Fruit fly (Drosophila melanogaster) whole organism, prepupa: ENCODE results near the gene CG11980.

Experiments used
- CG11294 ChIP-seq: fragments of 200-800 bp; sonication (Bioruptor generic); IDR thresholded peaks from 2 replicates; pipeline ENCODE4 v1.3.6; 2022; ENCODE audit warnings: missing biosample characterization, missing genetic modification characterization
- CG11902 ChIP-seq: fragments of 200-800 bp; sonication (Bioruptor generic); optimal IDR thresholded peaks from 3 replicates; lab custom pipeline; 2016; ENCODE audit warnings: missing biosample characterization, missing genetic modification characterization
- CG15336 ChIP-seq: fragments of 200-800 bp; sonication (Bioruptor generic); IDR thresholded peaks from 2 replicates; pipeline ENCODE4 v1.3.6; 2022; ENCODE audit warnings: missing biosample characterization, missing genetic modification characterization
- CG3032 ChIP-seq: fragments of 200-800 bp; optimal IDR thresholded peaks from 2 replicates; lab custom pipeline; 2019; ENCODE audit warnings: missing biosample characterization, mild to moderate bottlenecking, missing genetic modification characterization, moderate library complexity
- CG32006 ChIP-seq: fragments of 200-800 bp; sonication (Bioruptor generic); optimal IDR thresholded peaks from 3 replicates; lab custom pipeline; 2017; ENCODE audit warnings: missing biosample characterization, mild to moderate bottlenecking, missing genetic modification characterization
- CG3919 ChIP-seq: fragments of 200-800 bp; sonication (Bioruptor generic); optimal IDR thresholded peaks from 3 replicates; lab custom pipeline; 2016; ENCODE audit warnings: missing biosample characterization, missing genetic modification characterization
- CG6276 ChIP-seq: fragments of 200-800 bp; sonication (Bioruptor generic); optimal IDR thresholded peaks from 2 replicates; lab custom pipeline; 2017; ENCODE audit warnings: missing biosample characterization, mild to moderate bottlenecking, missing genetic modification characterization
- CG6808 ChIP-seq: fragments of 200-800 bp; sonication (Bioruptor generic); optimal IDR thresholded peaks from 3 replicates; lab custom pipeline; 2017; ENCODE audit warnings: missing biosample characterization, missing genetic modification characterization, mild to moderate bottlenecking, moderate library complexity, missing genetic modification reagents
- Eip93F ChIP-seq: fragments of 200-800 bp; sonication (Bioruptor generic); optimal IDR thresholded peaks from 2 replicates; lab custom pipeline; 2016; ENCODE audit warnings: missing biosample characterization, mild to moderate bottlenecking, missing genetic modification characterization
- Ets21C ChIP-seq: fragments of 200-800 bp; sonication (Bioruptor generic); optimal IDR thresholded peaks from 3 replicates; lab custom pipeline; 2016; ENCODE audit warnings: missing biosample characterization, missing genetic modification characterization
- dac ChIP-seq: fragments of 200-800 bp; sonication (Bioruptor generic); optimal IDR thresholded peaks from 2 replicates; lab custom pipeline; 2017; ENCODE audit warnings: missing biosample characterization, mild to moderate bottlenecking, missing genetic modification characterization
- dsx ChIP-seq: fragments of 200-800 bp; optimal IDR thresholded peaks from 3 replicates; lab custom pipeline; 2019; ENCODE audit warnings: missing biosample characterization, mild to moderate bottlenecking, missing genetic modification characterization, moderate library complexity; ENCODE audit not compliant: poor library complexity, severe bottlenecking
- fkh ChIP-seq: fragments of 200-800 bp; sonication (Bioruptor generic); optimal IDR thresholded peaks from 3 replicates; lab custom pipeline; 2017; ENCODE audit warnings: missing biosample characterization, mild to moderate bottlenecking, missing genetic modification characterization, moderate library complexity

DNA sequence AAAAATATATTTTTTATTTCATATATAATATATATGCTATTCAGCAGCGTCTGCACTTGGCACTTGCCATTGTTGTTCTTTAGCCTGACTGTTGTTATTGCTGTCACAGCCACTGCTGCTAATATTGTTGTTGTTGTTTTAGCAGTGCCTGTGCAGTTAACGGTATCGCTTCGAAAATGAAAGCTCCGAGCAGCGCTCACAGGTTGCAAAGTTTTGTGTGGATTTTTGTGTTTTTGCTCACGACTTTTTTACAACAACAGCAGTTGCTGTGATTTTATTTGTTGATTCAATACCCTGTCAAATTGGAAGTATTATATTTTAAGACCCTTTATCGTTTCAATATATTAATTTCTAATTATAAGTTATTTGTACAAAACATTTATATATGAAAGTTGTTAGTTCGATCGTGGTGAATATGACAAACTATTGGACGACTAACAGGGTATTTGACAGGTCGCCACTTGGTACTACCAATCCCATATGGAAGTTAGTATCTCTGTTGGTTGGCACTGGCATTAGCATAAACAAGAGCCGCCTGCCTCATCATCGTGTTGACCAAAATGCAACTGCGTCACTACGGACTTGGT, 40.0 kb upstream of the CG11980 start:
- TF ChIP-seq CG32006 (GFP tag; lab: Kevin White, UChicago): peak; percentile 81
- no peak for TF ChIP-seq Eip93F (GFP tag; lab: Kevin White, UChicago)
- no peak for TF ChIP-seq CG6808 (GFP tag; lab: Kevin White, UChicago)
- TF ChIP-seq CG3919 (GFP tag; lab: Kevin White, UChicago): no peak
- TF ChIP-seq CG11294 (GFP tag; lab: Robert Waterston, UW): no peak
- no peak for TF ChIP-seq CG3032 (tag; lab: Kevin White, UChicago)
- TF ChIP-seq fkh (GFP tag; lab: Kevin White, UChicago): no peak
- TF ChIP-seq dsx (GFP tag; lab: Kevin White, UChicago): no peak
- TF ChIP-seq CG15336 (GFP tag; lab: Robert Waterston, UW): peak; percentile 62
- TF ChIP-seq CG6276: peak; percentile 21
- peak; percentile 29 for TF ChIP-seq dac (GFP tag; lab: Kevin White, UChicago)
- TF ChIP-seq CG11902: no peak
- no peak for TF ChIP-seq Ets21C (GFP tag; lab: Kevin White, UChicago)
